Fruit fly (Drosophila melanogaster) whole organism, prepupa: ENCODE data around the gene CG11790.
A peak's percentile ranks its signal among the peaks of the same experiment; 100 is the strongest.

Experiments
- CG10631 ChIP-seq: fragments of 200-800 bp; sonication (Bioruptor generic); optimal IDR thresholded peaks from 2 replicates; lab custom pipeline; 2016; ENCODE audit warnings: missing biosample characterization, missing genetic modification characterization
- CG11294 ChIP-seq: fragments of 200-800 bp; sonication (Bioruptor generic); IDR thresholded peaks from 2 replicates; pipeline ENCODE4 v1.3.6; 2022; ENCODE audit warnings: missing biosample characterization, missing genetic modification characterization
- CG11762 ChIP-seq: fragments of 200-800 bp; sonication (Bioruptor generic); optimal IDR thresholded peaks from 3 replicates; lab custom pipeline; 2016; ENCODE audit warnings: missing biosample characterization, missing genetic modification characterization; ENCODE audit not compliant: insufficient read depth
- CG11902 ChIP-seq: fragments of 200-800 bp; sonication (Bioruptor generic); optimal IDR thresholded peaks from 3 replicates; lab custom pipeline; 2016; ENCODE audit warnings: missing biosample characterization, missing genetic modification characterization
- CG15336 ChIP-seq: fragments of 200-800 bp; sonication (Bioruptor generic); IDR thresholded peaks from 2 replicates; pipeline ENCODE4 v1.3.6; 2022; ENCODE audit warnings: missing biosample characterization, missing genetic modification characterization
- CG1621 ChIP-seq: fragments of 200-800 bp; sonication (Bioruptor generic); optimal IDR thresholded peaks from 3 replicates; lab custom pipeline; 2018; ENCODE audit warnings: missing biosample characterization, mild to moderate bottlenecking, missing genetic modification characterization
- CG16779 ChIP-seq: fragments of 200-800 bp; sonication (Bioruptor generic); optimal IDR thresholded peaks from 3 replicates; lab custom pipeline; 2017; ENCODE audit warnings: missing biosample characterization, mild to moderate bottlenecking, missing genetic modification characterization
- CG31627 ChIP-seq: fragments of 200-800 bp; sonication (Bioruptor generic); optimal IDR thresholded peaks from 3 replicates; lab custom pipeline; 2016; ENCODE audit warnings: missing biosample characterization, missing genetic modification characterization
- CG32006 ChIP-seq: fragments of 200-800 bp; sonication (Bioruptor generic); optimal IDR thresholded peaks from 3 replicates; lab custom pipeline; 2017; ENCODE audit warnings: missing biosample characterization, mild to moderate bottlenecking, missing genetic modification characterization
- CG34406 ChIP-seq: fragments of 200-800 bp; sonication (Bioruptor generic); optimal IDR thresholded peaks from 3 replicates; lab custom pipeline; 2016; ENCODE audit warnings: missing biosample characterization, missing genetic modification characterization
- CG6163 ChIP-seq: fragments of 200-800 bp; sonication (Bioruptor generic); IDR thresholded peaks from 3 replicates; pipeline ENCODE4 v1.3.6; 2022; ENCODE audit warnings: missing biosample characterization, missing genetic modification characterization
- CG6276 ChIP-seq: fragments of 200-800 bp; sonication (Bioruptor generic); optimal IDR thresholded peaks from 2 replicates; lab custom pipeline; 2017; ENCODE audit warnings: missing biosample characterization, mild to moderate bottlenecking, missing genetic modification characterization
- CG6792 ChIP-seq: fragments of 200-800 bp; sonication (Bioruptor generic); optimal IDR thresholded peaks from 3 replicates; lab custom pipeline; 2016; ENCODE audit warnings: missing biosample characterization, missing genetic modification characterization
- CG6854 ChIP-seq: fragments of 200-800 bp; sonication (Bioruptor generic); optimal IDR thresholded peaks from 2 replicates; lab custom pipeline; 2017; ENCODE audit warnings: missing biosample characterization, mild to moderate bottlenecking, missing genetic modification characterization
- CG8119 ChIP-seq: fragments of 200-800 bp; sonication (Bioruptor generic); IDR thresholded peaks from 3 replicates; pipeline ENCODE4 v1.3.6; 2022; ENCODE audit warnings: missing biosample characterization, missing genetic modification characterization
- CG8319 ChIP-seq: fragments of 200-800 bp; sonication (Bioruptor generic); optimal IDR thresholded peaks from 3 replicates; lab custom pipeline; 2016; ENCODE audit warnings: missing biosample characterization, missing genetic modification characterization
- CG8632 ChIP-seq: fragments of 200-800 bp; sonication (Bioruptor generic); optimal IDR thresholded peaks from 3 replicates; lab custom pipeline; 2016; ENCODE audit warnings: missing biosample characterization, missing genetic modification characterization
- Eip78C ChIP-seq: fragments of 200-800 bp; sonication (Bioruptor generic); peaks from one replicate; lab custom pipeline; 2016; ENCODE audit warnings: missing biosample characterization, missing genetic modification characterization
- Eip93F ChIP-seq: fragments of 200-800 bp; sonication (Bioruptor generic); optimal IDR thresholded peaks from 2 replicates; lab custom pipeline; 2016; ENCODE audit warnings: missing biosample characterization, mild to moderate bottlenecking, missing genetic modification characterization
- Hr38 ChIP-seq: sonication (Bioruptor generic); optimal IDR thresholded peaks from 2 replicates; lab custom pipeline; 2016; ENCODE audit warnings: missing biosample characterization, missing genetic modification characterization
- Hr4 ChIP-seq: fragments of 200-800 bp; sonication (Bioruptor generic); optimal IDR thresholded peaks from 3 replicates; lab custom pipeline; 2016; ENCODE audit warnings: missing biosample characterization, missing genetic modification characterization
- Lpt ChIP-seq: fragments of 200-800 bp; sonication (Bioruptor generic); optimal IDR thresholded peaks from 3 replicates; lab custom pipeline; 2016; ENCODE audit warnings: missing biosample characterization, missing genetic modification characterization
- OdsH ChIP-seq: fragments of 200-800 bp; sonication (Bioruptor generic); optimal IDR thresholded peaks from 3 replicates; lab custom pipeline; 2016; ENCODE audit warnings: missing biosample characterization, missing genetic modification characterization
- Sox14 ChIP-seq: fragments of 200-800 bp; sonication (Bioruptor generic); optimal IDR thresholded peaks from 3 replicates; lab custom pipeline; 2016; ENCODE audit warnings: missing biosample characterization, missing genetic modification characterization
- achi ChIP-seq: fragments of 200-800 bp; sonication (Bioruptor generic); optimal IDR thresholded peaks from 3 replicates; lab custom pipeline; 2016; ENCODE audit warnings: missing biosample characterization, missing genetic modification characterization
- acj6 ChIP-seq: fragments of 200-800 bp; sonication (Bioruptor generic); optimal IDR thresholded peaks from 3 replicates; lab custom pipeline; 2016; ENCODE audit warnings: missing biosample characterization, missing genetic modification characterization
- cyc ChIP-seq: fragments of 200-800 bp; sonication (Bioruptor generic); optimal IDR thresholded peaks from 3 replicates; lab custom pipeline; 2016; ENCODE audit warnings: missing biosample characterization, missing genetic modification characterization
- dac ChIP-seq: fragments of 200-800 bp; sonication (Bioruptor generic); optimal IDR thresholded peaks from 2 replicates; lab custom pipeline; 2017; ENCODE audit warnings: missing biosample characterization, mild to moderate bottlenecking, missing genetic modification characterization
- dsx ChIP-seq: fragments of 200-800 bp; optimal IDR thresholded peaks from 3 replicates; lab custom pipeline; 2019; ENCODE audit warnings: missing biosample characterization, mild to moderate bottlenecking, missing genetic modification characterization, moderate library complexity; ENCODE audit not compliant: poor library complexity, severe bottlenecking
- eg ChIP-seq: fragments of 200-800 bp; sonication (Bioruptor generic); IDR thresholded peaks from 3 replicates; pipeline ENCODE4 v1.3.6; 2022; ENCODE audit warnings: missing biosample characterization, missing genetic modification characterization
- esn ChIP-seq: fragments of 200-800 bp; sonication (Bioruptor generic); optimal IDR thresholded peaks from 2 replicates; lab custom pipeline; 2016; ENCODE audit warnings: missing biosample characterization, mild to moderate bottlenecking, missing genetic modification characterization, moderate library complexity
- fkh ChIP-seq: fragments of 200-800 bp; sonication (Bioruptor generic); optimal IDR thresholded peaks from 3 replicates; lab custom pipeline; 2017; ENCODE audit warnings: missing biosample characterization, mild to moderate bottlenecking, missing genetic modification characterization, moderate library complexity
- lz ChIP-seq: fragments of 200-800 bp; sonication (Bioruptor generic); optimal IDR thresholded peaks from 3 replicates; lab custom pipeline; 2016; ENCODE audit warnings: missing biosample characterization, missing genetic modification characterization
- pdm3 ChIP-seq: fragments of 200-800 bp; sonication (Bioruptor generic); optimal IDR thresholded peaks from 3 replicates; lab custom pipeline; 2016; ENCODE audit warnings: missing biosample characterization, missing genetic modification characterization
- salr ChIP-seq, 2 experiments: fragments of 200-800 bp; sonication (Bioruptor generic); optimal IDR thresholded peaks; 3 replicates each; lab custom pipeline; 2016 to 2018; ENCODE audit warnings: missing biosample characterization in 2 of 2, missing genetic modification characterization in 2 of 2, mild to moderate bottlenecking in 1 of 2
- spab ChIP-seq: fragments of 200-800 bp; sonication (Bioruptor generic); optimal IDR thresholded peaks from 2 replicates; lab custom pipeline; 2017; ENCODE audit warnings: missing biosample characterization, mild to moderate bottlenecking, missing genetic modification characterization, missing genetic modification reagents
- ss ChIP-seq, 2 experiments: fragments of 200-800 bp; sonication (Bioruptor generic); optimal IDR thresholded peaks; 2 replicates in 1 of 2; 3 replicates in 1 of 2; lab custom pipeline; 2017 to 2018; ENCODE audit warnings: mild to moderate bottlenecking in 2 of 2, missing biosample characterization in 2 of 2, missing genetic modification characterization in 2 of 2, moderate library complexity in 1 of 2
- svp ChIP-seq: fragments of 200-800 bp; sonication (Bioruptor generic); peaks from one replicate; lab custom pipeline; 2016; ENCODE audit warnings: missing biosample characterization, missing genetic modification characterization
- vri ChIP-seq: fragments of 200-800 bp; sonication (Bioruptor generic); optimal IDR thresholded peaks from 3 replicates; lab custom pipeline; 2016; ENCODE audit warnings: missing biosample characterization, mild to moderate bottlenecking, missing genetic modification characterization

CG11790 gene

dm6 chr3R:25050649-25051048, 3.1 kb downstream of the CG11790 start:
- no peak for TF ChIP-seq CG6792 (GFP tag; lab: Kevin White, UChicago)
- TF ChIP-seq fkh (GFP tag; lab: Kevin White, UChicago), result peak; percentile 0
- no peak for TF ChIP-seq ss (GFP tag; optimal IDR thresholded peaks at IDR 0.05; lab: Kevin White, UChicago)

- TF ChIP-seq dac (peak; percentile 4), CG10631 (peak; percentile 24), CG11902 (GFP tag; lab: Kevin White, UChicago) (no peak), CG6276 (GFP tag; lab: Kevin White, UChicago) (peak; percentile 68), OdsH (GFP tag; lab: Kevin White, UChicago) (peak; percentile 48), CG8119 (peak; percentile 78; the same call in 2 of the 3 replicates), CG1621 (no peak), CG6854 (GFP tag; lab: Kevin White, UChicago) (no peak), Eip93F (GFP tag; lab: Kevin White, UChicago) (no peak), acj6 (GFP tag; lab: Kevin White, UChicago) (peak; percentile 17), pdm3 (GFP tag; lab: Kevin White, UChicago) (peak; percentile 52), CG11294 (GFP tag; lab: Robert Waterston, UW) (peak; percentile 7; the same call in 1 of the 2 replicates), spab (GFP tag; lab: Kevin White, UChicago) (no peak), CG34406 (GFP tag; lab: Kevin White, UChicago) (no peak), Lpt (GFP tag; lab: Kevin White, UChicago) (peak; percentile 64), Sox14 (peak; percentile 31), CG16779 (tag; lab: Kevin White, UChicago) (peak; percentile 25), Eip78C (GFP tag; lab: Kevin White, UChicago) (peak; percentile 81), CG15336 (GFP tag; lab: Robert Waterston, UW) (peak; percentile 86), CG8319 (GFP tag; lab: Kevin White, UChicago) (no peak), Hr4 (GFP tag; lab: Kevin White, UChicago) (peak; percentile 81), achi (peak; percentile 30), CG6163 (GFP tag; lab: Robert Waterston, UW) (peak; percentile 68; the same call in 2 of the 3 replicates), CG11762 (GFP tag; lab: Kevin White, UChicago) (no peak), CG6792 (GFP tag; lab: Kevin White, UChicago) (no peak), cyc (no peak), dsx (GFP tag; lab: Kevin White, UChicago) (no peak), vri (GFP tag; lab: Kevin White, UChicago) (peak; percentile 66), Hr38 (GFP tag; lab: Kevin White, UChicago) (no peak), salr (GFP tag; optimal IDR thresholded peaks at IDR 0.05; lab: Kevin White, UChicago) (peak in 1 of 2 experiments; percentile 39), svp (GFP tag; lab: Kevin White, UChicago) (no peak), eg (GFP tag; lab: Robert Waterston, UW) (no peak; the same call in 2 of the 3 replicates), CG8632 (GFP tag; lab: Kevin White, UChicago) (no peak), CG32006 (GFP tag; lab: Kevin White, UChicago) (no peak)
Observed at dm6 chr3R:25051441-25052097, 4.1 kb downstream of the CG11790 start.

DNA sequence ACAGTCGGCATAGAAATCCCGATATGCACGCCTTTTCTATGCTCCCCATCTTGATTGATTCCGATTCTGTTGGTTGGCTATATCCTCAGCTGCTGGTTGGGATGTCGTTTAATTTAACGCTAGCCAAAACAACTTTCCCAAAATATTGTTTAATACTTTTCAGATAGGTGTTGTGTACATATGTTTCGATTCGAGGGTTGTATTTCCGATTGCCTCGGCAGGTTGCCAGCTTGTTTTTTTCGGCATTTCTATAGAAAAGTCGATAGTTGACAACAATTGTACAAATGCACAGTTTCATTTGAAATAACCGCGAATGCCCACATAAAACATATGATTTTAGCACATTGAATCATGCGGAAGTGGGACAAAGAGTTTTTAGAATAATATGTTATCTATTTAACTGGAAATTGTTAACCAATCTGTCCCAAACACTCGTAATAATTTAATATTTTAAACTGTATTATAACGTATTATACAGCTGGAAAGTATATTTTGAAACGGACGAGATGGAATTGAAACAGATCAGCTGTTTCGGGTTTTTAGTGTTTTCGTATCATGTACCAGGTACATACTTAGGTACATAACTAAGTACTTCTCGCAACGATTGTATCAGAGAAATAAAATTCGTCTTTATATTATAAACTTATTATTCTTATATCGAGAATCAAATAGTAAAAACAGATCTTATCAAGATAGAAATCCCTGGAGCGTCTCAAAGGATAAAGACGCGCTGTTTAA, 7.1 kb downstream of the CG11790 start, which contains the start of gene CG31109:
Gene CG31109, minus strand, starts transcription at position 203 of the 738 bp plus-strand sequence.
- no peak for TF ChIP-seq CG6163 (GFP tag; lab: Robert Waterston, UW)
- peak; percentile 12 for TF ChIP-seq lz (GFP tag; lab: Kevin White, UChicago)
- peak; percentile 18 for TF ChIP-seq Eip93F (GFP tag; lab: Kevin White, UChicago)
- TF ChIP-seq CG6276 (GFP tag; lab: Kevin White, UChicago), result no peak
- TF ChIP-seq Hr38 (GFP tag; lab: Kevin White, UChicago), result no peak
- TF ChIP-seq esn, result peak; percentile 32
- TF ChIP-seq achi, result no peak
- TF ChIP-seq Eip78C (GFP tag; lab: Kevin White, UChicago), result peak; percentile 59
- TF ChIP-seq ss (GFP tag; optimal IDR thresholded peaks at IDR 0.05; lab: Kevin White, UChicago), result no peak
- no peak for TF ChIP-seq CG1621
- TF ChIP-seq CG16779 (tag; lab: Kevin White, UChicago), result no peak
- TF ChIP-seq CG10631, result no peak
- TF ChIP-seq CG6854 (GFP tag; lab: Kevin White, UChicago), result no peak
- TF ChIP-seq CG31627, result peak; percentile 12
- no peak for TF ChIP-seq pdm3 (GFP tag; lab: Kevin White, UChicago)
- TF ChIP-seq spab (GFP tag; lab: Kevin White, UChicago), result no peak
- TF ChIP-seq Hr4 (GFP tag; lab: Kevin White, UChicago), result peak; percentile 8
- peak; percentile 85 for TF ChIP-seq fkh (GFP tag; lab: Kevin White, UChicago)
